Worm (Caenorhabditis elegans) whole organism, late embryonic: ENCODE measurements around the gene F35F10.14.

Source experiments
- C08G9.2 ChIP-seq: sonication (generic microtip); optimal IDR thresholded peaks from 2 replicates; lab custom pipeline; 2016; ENCODE audit warnings: mild to moderate bottlenecking, missing genetic modification characterization, moderate library complexity, missing compliant biosample characterization
- K02D7.2 ChIP-seq: sonication (generic microtip); optimal IDR thresholded peaks from 2 replicates; lab custom pipeline; 2017; ENCODE audit warnings: mild to moderate bottlenecking, missing genetic modification characterization, missing compliant biosample characterization
- ceh-18 ChIP-seq: sonication (generic microtip); optimal IDR thresholded peaks from 2 replicates; lab custom pipeline; 2016; ENCODE audit warnings: missing genetic modification characterization, missing compliant biosample characterization
- ceh-19 ChIP-seq: fragments of 200-800 bp; sonication (Bioruptor generic); optimal IDR thresholded peaks from 2 replicates; lab custom pipeline; 2018; ENCODE audit warnings: mild to moderate bottlenecking, missing genetic modification characterization, missing compliant biosample characterization
- ceh-31 ChIP-seq: sonication (generic microtip); optimal IDR thresholded peaks from 2 replicates; lab custom pipeline; 2016; ENCODE audit warnings: missing genetic modification characterization, missing compliant biosample characterization
- ceh-34 ChIP-seq: sonication (generic microtip); optimal IDR thresholded peaks from 2 replicates; lab custom pipeline; 2016; ENCODE audit warnings: mild to moderate bottlenecking, missing genetic modification characterization, missing compliant biosample characterization
- ceh-45 ChIP-seq: fragments of 200-800 bp; sonication (Bioruptor generic); IDR thresholded peaks from 2 replicates; pipeline ENCODE4 v1.3.6; 2022; ENCODE audit warnings: missing genetic modification reagents, missing genetic modification characterization, missing compliant biosample characterization
- ceh-6 ChIP-seq: fragments of 200-800 bp; sonication (Bioruptor generic); optimal IDR thresholded peaks from 2 replicates; lab custom pipeline; 2018; ENCODE audit warnings: mild to moderate bottlenecking, missing genetic modification characterization, missing compliant biosample characterization
- ceh-9 ChIP-seq: sonication (generic microtip); optimal IDR thresholded peaks from 2 replicates; lab custom pipeline; 2016; ENCODE audit warnings: mild to moderate bottlenecking, missing genetic modification characterization, inconsistent platforms, missing compliant biosample characterization
- che-1 ChIP-seq: sonication (generic microtip); optimal IDR thresholded peaks from 2 replicates; lab custom pipeline; 2016; ENCODE audit warnings: mild to moderate bottlenecking, missing genetic modification characterization, missing compliant biosample characterization
- dmd-4 ChIP-seq: sonication (generic microtip); optimal IDR thresholded peaks from 2 replicates; lab custom pipeline; 2016; ENCODE audit warnings: borderline replicate concordance, missing genetic modification characterization, missing compliant biosample characterization
- dve-1 ChIP-seq: sonication (generic microtip); optimal IDR thresholded peaks from 2 replicates; lab custom pipeline; 2017; ENCODE audit warnings: antibody characterized with exemption, mild to moderate bottlenecking, missing genetic modification characterization, missing compliant biosample characterization
- elt-2 ChIP-seq: sonication (generic microtip); optimal IDR thresholded peaks from 2 replicates; lab custom pipeline; 2016; ENCODE audit warnings: missing genetic modification reagents, missing genetic modification characterization, missing compliant biosample characterization
- ets-4 ChIP-seq: sonication (generic microtip); optimal IDR thresholded peaks from 2 replicates; lab custom pipeline; 2016; ENCODE audit warnings: missing genetic modification characterization, missing compliant biosample characterization
- eyg-1 ChIP-seq: sonication (generic microtip); optimal IDR thresholded peaks from 2 replicates; lab custom pipeline; 2016; ENCODE audit warnings: missing genotype, missing genetic modification characterization, missing compliant biosample characterization
- fax-1 ChIP-seq: sonication (generic microtip); optimal IDR thresholded peaks from 2 replicates; lab custom pipeline; 2016; ENCODE audit warnings: missing genotype, missing genetic modification characterization, missing compliant biosample characterization
- fkh-6 ChIP-seq: sonication (generic microtip); optimal IDR thresholded peaks from 2 replicates; lab custom pipeline; 2016; ENCODE audit warnings: missing genetic modification characterization, missing compliant biosample characterization
- hlh-13 ChIP-seq: fragments of 200-800 bp; sonication (Bioruptor generic); optimal IDR thresholded peaks from 2 replicates; lab custom pipeline; 2018; ENCODE audit warnings: mild to moderate bottlenecking, missing genetic modification characterization, missing compliant biosample characterization
- hlh-15 ChIP-seq: sonication (generic microtip); optimal IDR thresholded peaks from 2 replicates; lab custom pipeline; 2016; ENCODE audit warnings: missing genetic modification characterization, missing compliant biosample characterization
- hlh-6 ChIP-seq: sonication (generic microtip); optimal IDR thresholded peaks from 2 replicates; lab custom pipeline; 2016; ENCODE audit warnings: missing genotype, missing genetic modification characterization, missing compliant biosample characterization
- lin-11 ChIP-seq: fragments of 200-800 bp; sonication (Bioruptor generic); optimal IDR thresholded peaks from 2 replicates; lab custom pipeline; 2018; ENCODE audit warnings: mild to moderate bottlenecking, missing genetic modification characterization, missing compliant biosample characterization
- mec-3 ChIP-seq: sonication (generic microtip); optimal IDR thresholded peaks from 2 replicates; lab custom pipeline; 2016; ENCODE audit warnings: borderline replicate concordance, missing genetic modification characterization, missing compliant biosample characterization
- nhr-11 ChIP-seq: fragments of 150-350 bp; optimal IDR thresholded peaks from 2 replicates; lab custom pipeline; 2014; ENCODE audit warnings: missing biosample characterization, missing genetic modification characterization
- nhr-232 ChIP-seq: sonication (generic microtip); optimal IDR thresholded peaks from 2 replicates; lab custom pipeline; 2016; ENCODE audit warnings: missing genetic modification characterization, missing compliant biosample characterization
- npax-4 ChIP-seq: sonication (generic microtip); optimal IDR thresholded peaks from 2 replicates; lab custom pipeline; 2016; ENCODE audit warnings: missing genetic modification characterization, missing compliant biosample characterization
- odd-2 ChIP-seq: sonication (generic microtip); optimal IDR thresholded peaks from 2 replicates; lab custom pipeline; 2017; ENCODE audit warnings: antibody characterized with exemption, mild to moderate bottlenecking, missing genetic modification characterization, missing compliant biosample characterization
- pax-1 ChIP-seq: fragments of 150-350 bp; optimal IDR thresholded peaks from 2 replicates; lab custom pipeline; 2014; ENCODE audit warnings: missing biosample characterization, missing genetic modification characterization
- sox-4 ChIP-seq: sonication (generic microtip); optimal IDR thresholded peaks from 2 replicates; lab custom pipeline; 2017; ENCODE audit warnings: mild to moderate bottlenecking, missing genetic modification characterization, inconsistent platforms, missing compliant biosample characterization
- tbx-2 ChIP-seq: sonication (generic microtip); optimal IDR thresholded peaks from 2 replicates; lab custom pipeline; 2016; ENCODE audit warnings: missing genetic modification characterization, missing compliant biosample characterization
- tbx-7 ChIP-seq: sonication (generic microtip); optimal IDR thresholded peaks from 2 replicates; lab custom pipeline; 2016; ENCODE audit warnings: missing genotype, missing genetic modification characterization, missing compliant biosample characterization
- ttx-3 ChIP-seq: sonication (generic microtip); optimal IDR thresholded peaks from 2 replicates; lab custom pipeline; 2016; ENCODE audit warnings: missing genetic modification reagents, missing genetic modification characterization, missing compliant biosample characterization
- unc-3 ChIP-seq, 2 experiments: fragments of 200-800 bp in 1 of 2; sonication (Bioruptor generic) in 1 of 2; sonication (generic microtip) in 1 of 2; conservative IDR thresholded peaks in 1 of 2; optimal IDR thresholded peaks in 1 of 2; 2 replicates each; pipeline versions ENCODE4 v1.3.6 to Lab custom; 2016 to 2022; ENCODE audit warnings: missing compliant biosample characterization in 2 of 2, missing genetic modification characterization in 2 of 2, missing genetic modification reagents in 1 of 2
- unc-42 ChIP-seq: sonication (generic microtip); optimal IDR thresholded peaks from 2 replicates; lab custom pipeline; 2016; ENCODE audit warnings: missing genotype, missing genetic modification characterization, missing compliant biosample characterization
- unc-86 ChIP-seq: sonication (generic microtip); optimal IDR thresholded peaks from 2 replicates; lab custom pipeline; 2016; ENCODE audit warnings: missing genetic modification characterization, missing compliant biosample characterization
- ztf-16 ChIP-seq: sonication (generic microtip); optimal IDR thresholded peaks from 2 replicates; lab custom pipeline; 2017; ENCODE audit warnings: missing genetic modification characterization, missing compliant biosample characterization

The F35F10.14 gene

ce11 chrV:3347486-3347885, 27.6 kb upstream of the F35F10.14 start:
- no peak for TF ChIP-seq ceh-34 (tag; lab: Kevin White, UChicago)
- TF ChIP-seq fax-1 (tag; lab: Kevin White, UChicago) = no peak
- no peak for TF ChIP-seq npax-4 (tag; lab: Kevin White, UChicago)
- no peak for TF ChIP-seq lin-11
- no peak for TF ChIP-seq ceh-6
- TF ChIP-seq C08G9.2 (tag; lab: Kevin White, UChicago) = no peak
- no peak for TF ChIP-seq unc-42
- no peak for TF ChIP-seq dmd-4 (tag; lab: Kevin White, UChicago)
- no peak for TF ChIP-seq hlh-6 (tag; lab: Kevin White, UChicago)
- no peak for TF ChIP-seq sox-4
- TF ChIP-seq pax-1 = no peak
- no peak for TF ChIP-seq che-1 (tag; lab: Kevin White, UChicago)
- no peak for TF ChIP-seq unc-86
- no peak for TF ChIP-seq odd-2
- no peak for TF ChIP-seq ceh-9 (tag; lab: Kevin White, UChicago)
- TF ChIP-seq ceh-31 (tag; lab: Kevin White, UChicago) = no peak
- TF ChIP-seq nhr-232 = no peak

- no peak for TF ChIP-seq fkh-6
- TF ChIP-seq ttx-3 (tag; lab: Kevin White, UChicago) = no peak
- TF ChIP-seq elt-2 (tag; lab: Kevin White, UChicago) = no peak
- TF ChIP-seq ceh-19 (GFP tag; lab: Kevin White, UChicago) = no peak
- TF ChIP-seq ceh-18 = no peak
- no peak for TF ChIP-seq tbx-2 (tag; lab: Kevin White, UChicago)
- TF ChIP-seq nhr-232 = no peak
- no peak for TF ChIP-seq ceh-31 (tag; lab: Kevin White, UChicago)
- no peak for TF ChIP-seq unc-3 (GFP tag; conservative IDR thresholded peaks at IDR 0.05; lab: Robert Waterston, UW)
- no peak for TF ChIP-seq unc-3 (tag; optimal IDR thresholded peaks at IDR 0.05; lab: Kevin White, UChicago)
- TF ChIP-seq K02D7.2 = no peak
- TF ChIP-seq nhr-11 (tag; lab: Kevin White, UChicago) = no peak
- TF ChIP-seq mec-3 (tag; lab: Kevin White, UChicago) = no peak
- TF ChIP-seq ets-4 (tag; lab: Kevin White, UChicago) = no peak
These were observed 26.6 kb upstream of the F35F10.14 start, which contains the start of gene fbxa-65 for ce11 chrV:3346434-3347019. Gene fbxa-65, minus strand, starts transcription at chrV:3346484.

- TF ChIP-seq ceh-45 (GFP tag; lab: Robert Waterston, UW) = no peak
- no peak for TF ChIP-seq ztf-16
These were observed 24.1 kb upstream of the F35F10.14 start for ce11 chrV:3344001-3344400.

- TF ChIP-seq C08G9.2 (tag; lab: Kevin White, UChicago) (no peak), ceh-34 (tag; lab: Kevin White, UChicago) (no peak), dve-1 (tag; lab: Kevin White, UChicago) (no peak), eyg-1 (no peak), hlh-13 (GFP tag; lab: Kevin White, UChicago) (no peak), odd-2 (no peak), hlh-15 (tag; lab: Kevin White, UChicago) (no peak), dmd-4 (tag; lab: Kevin White, UChicago) (no peak), ceh-45 (GFP tag; lab: Robert Waterston, UW) (no peak), tbx-7 (tag; lab: Kevin White, UChicago) (no peak), mec-3 (tag; lab: Kevin White, UChicago) (no peak)
- TF ChIP-seq, all 69 proteins: peak for 0
These were observed 22.6 kb upstream of the F35F10.14 start, which contains the start of gene C17B7.3 for ce11 chrV:3342504-3342903. Gene C17B7.3, plus strand, starts transcription at chrV:3342804.
